Worm (Caenorhabditis elegans): Measurements from ENCODE around the gene aco-2.

Gene aco-2

DNA sequence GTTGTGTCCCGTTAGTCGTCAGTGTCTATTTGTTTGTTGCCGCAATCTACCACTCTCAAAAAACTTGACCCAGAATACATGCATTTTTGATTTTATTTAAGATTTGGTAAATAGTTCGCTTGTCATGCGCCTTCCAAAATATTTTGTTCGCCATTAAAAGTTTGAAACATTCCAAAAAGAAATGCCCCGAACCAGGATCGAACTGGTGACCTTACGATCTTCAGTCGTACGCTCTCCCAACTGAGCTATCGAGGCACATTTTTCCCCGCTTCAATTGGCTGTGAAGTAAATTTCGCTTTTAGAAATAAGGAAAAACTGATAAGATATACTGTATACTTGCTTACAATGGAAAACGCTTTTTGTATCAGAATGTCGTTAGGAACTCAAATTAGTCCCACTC, 4.8 kb downstream of the aco-2 start:
- TF ChIP-seq aptf-3 (GFP tag; IDR thresholded peaks at IDR 0.05), result 0 out of 2 replicates have a peak, but pooled peaks have one; percentile 13
- TF ChIP-seq F57A8.1 (GFP tag; optimal IDR thresholded peaks at IDR 0.05), result no peak
- TF ChIP-seq lin-54 (GFP tag; optimal IDR thresholded peaks at IDR 0.05), result peak; percentile 26
- no peak for TF ChIP-seq pha-4 (tag; optimal IDR thresholded peaks at IDR 0.05)
- TF ChIP-seq snpc-3.4 (tag; optimal IDR thresholded peaks at IDR 0.05), result no peak
- peak; percentile 60 for TF ChIP-seq rpc-1 (optimal IDR thresholded peaks at IDR 0.05)
- TF ChIP-seq rpc-1 (tag; optimal IDR thresholded peaks at IDR 0.05), result peak; percentile 68
- no peak for TF ChIP-seq chd-7 (tag; optimal IDR thresholded peaks at IDR 0.05)
- no peak for TF ChIP-seq cebp-2 (GFP tag; IDR thresholded peaks at IDR 0.05)
- no peak for TF ChIP-seq ztf-6 (GFP tag; IDR thresholded peaks at IDR 0.05)
- TF ChIP-seq Y79H2A.3 (GFP tag; conservative IDR thresholded peaks at IDR 0.05), result no peak
- TF ChIP-seq K11D2.4 (GFP tag; IDR thresholded peaks at IDR 0.05), result no peak
- TF ChIP-seq ztf-25 (GFP tag; IDR thresholded peaks at IDR 0.05), result no peak
- no peak for TF ChIP-seq ztf-22 (GFP tag; optimal IDR thresholded peaks at IDR 0.05)
- TF ChIP-seq unc-62 (GFP tag; optimal IDR thresholded peaks at IDR 0.05), result no peak
- TF ChIP-seq mxl-1 (tag; optimal IDR thresholded peaks at IDR 0.05), result no peak
- peak; percentile 13 for TF ChIP-seq ztf-26 (tag; optimal IDR thresholded peaks at IDR 0.05)
- no peak for TF ChIP-seq bed-1 (GFP tag; IDR thresholded peaks at IDR 0.05)
- TF ChIP-seq nhr-90 (tag; optimal IDR thresholded peaks at IDR 0.05), result no peak
- no peak for TF ChIP-seq ceh-58 (GFP tag; IDR thresholded peaks at IDR 0.05)
- no peak for TF ChIP-seq snpc-1.3 (tag; optimal IDR thresholded peaks at IDR 0.05; ENCODE audit: insufficient read depth)
- peak; percentile 10 for TF ChIP-seq nhr-80 (tag; optimal IDR thresholded peaks at IDR 0.05)
- TF ChIP-seq snpc-4 (GFP tag; optimal IDR thresholded peaks at IDR 0.05), result no peak
- TF ChIP-seq snpc-4 (tag; optimal IDR thresholded peaks at IDR 0.05), result no peak
- TF ChIP-seq Y56A3A.18 (GFP tag; IDR thresholded peaks at IDR 0.05), result no peak
- no peak for TF ChIP-seq egl-18 (GFP tag; IDR thresholded peaks at IDR 0.05)
- no peak for TF ChIP-seq F55B11.4 (tag; optimal IDR thresholded peaks at IDR 0.05; ENCODE audit: borderline replicate concordance, insufficient read depth)
- no peak for TF ChIP-seq ztf-28 (GFP tag; IDR thresholded peaks at IDR 0.05)
- 0 out of 2 replicates have a peak, but pooled peaks have one; percentile 20 for TF ChIP-seq rcor-1 (GFP tag; IDR thresholded peaks at IDR 0.05)
- peak; percentile 64 for TF ChIP-seq B0261.1 (tag; optimal IDR thresholded peaks at IDR 0.05)
- TF ChIP-seq F49E8.2 (tag; optimal IDR thresholded peaks at IDR 0.05; ENCODE audit: insufficient read depth), result no peak
- TF ChIP-seq egrh-3 (GFP tag; IDR thresholded peaks at IDR 0.05), result no peak
- TF ChIP-seq attf-6 (GFP tag; IDR thresholded peaks at IDR 0.05), result no peak
- no peak for TF ChIP-seq ceh-40 (GFP tag; IDR thresholded peaks at IDR 0.05)
- TF ChIP-seq die-1 (tag; optimal IDR thresholded peaks at IDR 0.05), result peak; percentile 17
- no peak for TF ChIP-seq sea-2 (GFP tag; IDR thresholded peaks at IDR 0.05)
- TF ChIP-seq F57C9.4 (tag; optimal IDR thresholded peaks at IDR 0.05), result no peak
- no peak for TF ChIP-seq lag-1 (GFP tag; IDR thresholded peaks at IDR 0.05)
- no peak for TF ChIP-seq B0019.2 (GFP tag; conservative IDR thresholded peaks at IDR 0.05)
- TF ChIP-seq ceh-91 (GFP tag; IDR thresholded peaks at IDR 0.05), result no peak
- TF ChIP-seq fkh-3 (tag; optimal IDR thresholded peaks at IDR 0.05), result no peak
- peak; percentile 61; the same call in 1 of the 2 replicates for TF ChIP-seq madf-6 (GFP tag; IDR thresholded peaks at IDR 0.05)
- TF ChIP-seq cebp-1 (GFP tag; IDR thresholded peaks at IDR 0.05), result no peak
- TF ChIP-seq cebp-1 (tag; optimal IDR thresholded peaks at IDR 0.05), result peak; percentile 9
- peak; percentile 86 for TF ChIP-seq tbp1 (GFP tag; optimal IDR thresholded peaks at IDR 0.05)
- TF ChIP-seq Y53F4B.3 (GFP tag; IDR thresholded peaks at IDR 0.05), result no peak
- no peak for TF ChIP-seq mes-4 (tag; optimal IDR thresholded peaks at IDR 0.05)
- no peak for TF ChIP-seq athp-1 (tag; optimal IDR thresholded peaks at IDR 0.05)
- no peak for TF ChIP-seq xnd-1 (tag; optimal IDR thresholded peaks at IDR 0.05)
- TF ChIP-seq zfh-2 (GFP tag; conservative IDR thresholded peaks at IDR 0.05), result no peak
- no peak for TF ChIP-seq egl-44 (GFP tag; IDR thresholded peaks at IDR 0.05)

Measured in whole organism, young adult.